Worm (Caenorhabditis elegans) whole organism, L4 larva: ENCODE measurements around the gene xbx-6.

ENCODE experiments used
- F26F4.8 ChIP-seq: fragments of 200-800 bp; sonication (Bioruptor generic); conservative IDR thresholded peaks from 2 replicates; pipeline ENCODE4 v1.3.6; 2022; ENCODE audit warnings: missing genetic modification characterization, missing compliant biosample characterization
- T26A8.4 ChIP-seq: fragments of 200-800 bp; sonication (Bioruptor generic); IDR thresholded peaks from 2 replicates; pipeline ENCODE4 v1.3.6; 2022; ENCODE audit warnings: missing genetic modification characterization, missing compliant biosample characterization
- Y5F2A.4 ChIP-seq: fragments of 200-800 bp; sonication (Bioruptor generic); optimal IDR thresholded peaks from 2 replicates; lab custom pipeline; 2018; ENCODE audit warnings: mild to moderate bottlenecking, missing genetic modification characterization, missing compliant biosample characterization
- ZK546.5 ChIP-seq, 2 experiments: sonication (generic microtip); optimal IDR thresholded peaks; 2 replicates each; lab custom pipeline; 2017; ENCODE audit warnings: missing biosample characterization in 2 of 2, missing genetic modification characterization in 2 of 2
- aha-1 ChIP-seq: fragments of 150-350 bp; peaks from one replicate; lab custom pipeline; 2014; ENCODE audit warnings: missing biosample characterization, missing genetic modification characterization
- ama-1 ChIP-seq: fragments of 150-350 bp; optimal IDR thresholded peaks from 2 replicates; lab custom pipeline; 2014; ENCODE audit warnings: inconsistent platforms, mixed read lengths
- arid-1 ChIP-seq: fragments of 200-800 bp; sonication (Bioruptor generic); conservative IDR thresholded peaks from 2 replicates; pipeline ENCODE4 v1.3.6; 2022; ENCODE audit warnings: missing genetic modification reagents, missing genetic modification characterization, missing compliant biosample characterization
- ceh-32 ChIP-seq: sonication (generic microtip); optimal IDR thresholded peaks from 2 replicates; lab custom pipeline; 2016; ENCODE audit warnings: mild to moderate bottlenecking, missing genetic modification characterization, missing compliant biosample characterization; ENCODE audit not compliant: poor library complexity
- ceh-82 ChIP-seq: sonication (generic microtip); optimal IDR thresholded peaks from 2 replicates; lab custom pipeline; 2017; ENCODE audit warnings: missing biosample characterization, missing genetic modification characterization
- ces-1 ChIP-seq: fragments of 150-350 bp; sonication (generic microtip); optimal IDR thresholded peaks from 4 replicates; lab custom pipeline; 2014; ENCODE audit warnings: missing biosample characterization, missing genetic modification reagents, missing genetic modification characterization
- daf-12 ChIP-seq: fragments of 150-350 bp; optimal IDR thresholded peaks from 2 replicates; lab custom pipeline; 2014; ENCODE audit warnings: missing biosample characterization, missing genetic modification reagents, missing genetic modification characterization
- daf-16 ChIP-seq, 3 experiments: sonication (generic microtip); optimal IDR thresholded peaks; 2 replicates each; lab custom pipeline; 2016 to 2017; ENCODE audit warnings: missing genetic modification characterization in 3 of 3, missing genetic modification reagents in 3 of 3, mild to moderate bottlenecking in 2 of 3, missing compliant biosample characterization in 2 of 3, missing biosample characterization in 1 of 3, moderate library complexity in 1 of 3
- daf-19 ChIP-seq: fragments of 200-800 bp; sonication (Bioruptor generic); conservative IDR thresholded peaks from 2 replicates; pipeline ENCODE4 v1.3.6; 2022; ENCODE audit warnings: missing genetic modification characterization, missing compliant biosample characterization
- dmd-6 ChIP-seq: fragments of 200-800 bp; sonication (Bioruptor generic); IDR thresholded peaks from 2 replicates; pipeline ENCODE4 v1.3.6; 2022; ENCODE audit warnings: missing genetic modification reagents, missing genetic modification characterization, missing compliant biosample characterization
- dmd-8 ChIP-seq: fragments of 200-800 bp; sonication (Bioruptor generic); IDR thresholded peaks from 2 replicates; pipeline ENCODE4 v1.3.6; 2022; ENCODE audit warnings: missing genetic modification characterization, missing compliant biosample characterization
- egl-43 ChIP-seq: fragments of 200-800 bp; sonication (Bioruptor generic); IDR thresholded peaks from 2 replicates; pipeline ENCODE4 v1.3.6; 2022; ENCODE audit warnings: missing genetic modification reagents, missing genetic modification characterization, missing compliant biosample characterization
- gei-8 ChIP-seq: fragments of 200-800 bp; sonication (Bioruptor generic); optimal IDR thresholded peaks from 2 replicates; lab custom pipeline; 2018; ENCODE audit warnings: mild to moderate bottlenecking, missing genetic modification characterization, missing compliant biosample characterization
- hlh-11 ChIP-seq: fragments of 200-800 bp; sonication (Bioruptor generic); optimal IDR thresholded peaks from 2 replicates; lab custom pipeline; 2018; ENCODE audit warnings: mild to moderate bottlenecking, missing genetic modification characterization, missing compliant biosample characterization
- jun-1 ChIP-seq: fragments of 150-350 bp; optimal IDR thresholded peaks from 2 replicates; lab custom pipeline; 2014; ENCODE audit warnings: missing biosample characterization, missing genetic modification reagents, missing genetic modification characterization
- lim-7 ChIP-seq: fragments of 200-800 bp; sonication (Bioruptor generic); IDR thresholded peaks from 2 replicates; pipeline ENCODE4 v1.3.6; 2022; ENCODE audit warnings: missing genetic modification characterization, missing compliant biosample characterization
- lin-1 ChIP-seq: fragments of 200-800 bp; sonication (Bioruptor generic); IDR thresholded peaks from 2 replicates; pipeline ENCODE4 v1.3.6; 2022; ENCODE audit warnings: missing genetic modification reagents, missing genetic modification characterization, missing compliant biosample characterization
- lin-29 ChIP-seq: fragments of 200-800 bp; sonication (Bioruptor generic); IDR thresholded peaks from 2 replicates; pipeline ENCODE4 v1.3.6; 2022; ENCODE audit warnings: missing genetic modification reagents, missing genetic modification characterization, missing compliant biosample characterization
- lin-38 ChIP-seq: fragments of 200-800 bp; sonication (Bioruptor generic); IDR thresholded peaks from 2 replicates; pipeline ENCODE4 v1.3.6; 2022; ENCODE audit warnings: missing genetic modification reagents, missing genetic modification characterization, missing compliant biosample characterization
- lin-39 ChIP-seq: fragments of 150-350 bp; optimal IDR thresholded peaks from 2 replicates; lab custom pipeline; 2014; ENCODE audit warnings: missing biosample characterization, missing genetic modification reagents, missing genetic modification characterization
- madf-9 ChIP-seq: fragments of 200-800 bp; sonication (Bioruptor generic); conservative IDR thresholded peaks from 2 replicates; pipeline ENCODE4 v1.3.6; 2022; ENCODE audit warnings: missing genetic modification reagents, missing genetic modification characterization, missing compliant biosample characterization
- mdt-29 ChIP-seq: fragments of 200-800 bp; sonication (Bioruptor generic); IDR thresholded peaks from 2 replicates; pipeline ENCODE4 v1.3.6; 2022; ENCODE audit warnings: missing genetic modification reagents, missing genetic modification characterization, missing compliant biosample characterization
- mes-2 ChIP-seq: sonication (generic microtip); optimal IDR thresholded peaks from 2 replicates; lab custom pipeline; 2016; ENCODE audit warnings: missing genotype, mild to moderate bottlenecking, missing genetic modification characterization, missing compliant biosample characterization; ENCODE audit not compliant: poor library complexity, severe bottlenecking
- mxl-2 ChIP-seq: fragments of 200-800 bp; sonication (Bioruptor generic); conservative IDR thresholded peaks from 2 replicates; pipeline ENCODE4 v1.3.6; 2022; ENCODE audit warnings: missing genetic modification reagents, missing genetic modification characterization, missing compliant biosample characterization
- mxl-3 ChIP-seq: fragments of 200-800 bp; sonication (Bioruptor generic); optimal IDR thresholded peaks from 2 replicates; lab custom pipeline; 2018; ENCODE audit warnings: mild to moderate bottlenecking, missing genetic modification characterization, missing compliant biosample characterization
- nhr-102 ChIP-seq: sonication (generic microtip); optimal IDR thresholded peaks from 2 replicates; lab custom pipeline; 2016; ENCODE audit warnings: mild to moderate bottlenecking, missing genetic modification characterization, moderate library complexity, missing compliant biosample characterization
- nhr-11 ChIP-seq: fragments of 150-350 bp; optimal IDR thresholded peaks from 2 replicates; lab custom pipeline; 2014; ENCODE audit warnings: missing biosample characterization, missing genetic modification characterization
- nhr-25 ChIP-seq: sonication (generic microtip); optimal IDR thresholded peaks from 2 replicates; lab custom pipeline; 2017; ENCODE audit warnings: missing genetic modification characterization, mild to moderate bottlenecking, missing compliant biosample characterization, antibody characterized with exemption, moderate library complexity, borderline replicate concordance; ENCODE audit not compliant: insufficient read depth
- nhr-48 ChIP-seq: sonication (generic microtip); optimal IDR thresholded peaks from 2 replicates; lab custom pipeline; 2016; ENCODE audit warnings: mild to moderate bottlenecking, missing genetic modification characterization, missing compliant biosample characterization
- nhr-6 ChIP-seq: fragments of 150-350 bp; optimal IDR thresholded peaks from 2 replicates; lab custom pipeline; 2014; ENCODE audit warnings: missing biosample characterization, missing genetic modification characterization
- nhr-76 ChIP-seq: fragments of 150-350 bp; optimal IDR thresholded peaks from 2 replicates; lab custom pipeline; 2014; ENCODE audit warnings: missing biosample characterization, missing genetic modification characterization
- pha-4 ChIP-seq, 2 experiments: fragments of 150-350 bp in 1 of 2; fragments of 200-800 bp in 1 of 2; sonication (Bioruptor generic) in 1 of 2; IDR thresholded peaks in 1 of 2; optimal IDR thresholded peaks in 1 of 2; 2 replicates each; pipeline versions ENCODE4 v1.3.6 to Lab custom; 2014 to 2022; ENCODE audit warnings: missing genetic modification characterization in 2 of 2, missing genetic modification reagents in 2 of 2, missing biosample characterization in 1 of 2, missing compliant biosample characterization in 1 of 2
- rbr-2 ChIP-seq: sonication (generic microtip); optimal IDR thresholded peaks from 2 replicates; lab custom pipeline; 2016; ENCODE audit warnings: missing genotype, missing genetic modification characterization, missing compliant biosample characterization
- snpc-4 ChIP-seq: fragments of 150-350 bp; optimal IDR thresholded peaks from 2 replicates; lab custom pipeline; 2014; ENCODE audit warnings: missing biosample characterization, missing genetic modification characterization
- unc-130 ChIP-seq: sonication (generic microtip); optimal IDR thresholded peaks from 2 replicates; lab custom pipeline; 2016; ENCODE audit warnings: missing genetic modification reagents, missing genetic modification characterization, missing compliant biosample characterization
- vab-7 ChIP-seq: fragments of 200-800 bp; sonication (Bioruptor generic); IDR thresholded peaks from 2 replicates; pipeline ENCODE4 v1.3.6; 2022; ENCODE audit warnings: missing genetic modification reagents, missing genetic modification characterization, missing compliant biosample characterization
- zag-1 ChIP-seq: fragments of 150-350 bp; optimal IDR thresholded peaks from 2 replicates; lab custom pipeline; 2014; ENCODE audit warnings: missing biosample characterization, missing genetic modification characterization
- zfp-2 ChIP-seq: sonication (generic microtip); optimal IDR thresholded peaks from 2 replicates; lab custom pipeline; 2016; ENCODE audit warnings: mild to moderate bottlenecking, missing genetic modification characterization, missing compliant biosample characterization
- zfp-3 ChIP-seq: fragments of 200-800 bp; sonication (Bioruptor generic); conservative IDR thresholded peaks from 2 replicates; pipeline ENCODE4 v1.3.6; 2022; ENCODE audit warnings: missing genetic modification reagents, missing genetic modification characterization, missing compliant biosample characterization
- zip-2 ChIP-seq: fragments of 150-350 bp; optimal IDR thresholded peaks from 2 replicates; lab custom pipeline; 2014; ENCODE audit warnings: missing biosample characterization, missing genetic modification characterization
- ztf-7 ChIP-seq: fragments of 150-350 bp; optimal IDR thresholded peaks from 2 replicates; lab custom pipeline; 2014; ENCODE audit warnings: missing biosample characterization, missing genetic modification characterization

xbx-6 gene

ce11 chrV:9730743-9731706 is 28.2 kb downstream of the xbx-6 start (continued):
- TF ChIP-seq zip-2 (tag; lab: Kevin White, UChicago), result no peak
- peak; percentile 99 for TF ChIP-seq mxl-3 (GFP tag; lab: Kevin White, UChicago)
- no peak for TF ChIP-seq daf-12 (tag; lab: Kevin White, UChicago)
- TF ChIP-seq ceh-82 (tag; lab: Kevin White, UChicago), result no peak
- TF ChIP-seq ztf-7 (tag; lab: Kevin White, UChicago), result peak; percentile 42
- TF ChIP-seq ZK546.5 (tag; optimal IDR thresholded peaks at IDR 0.05; lab: Kevin White, UChicago), result peak in 1 of 2 experiments; percentile 88
- no peak for TF ChIP-seq F26F4.8 (GFP tag; lab: Robert Waterston, UW)
- TF ChIP-seq daf-16 (GFP tag; optimal IDR thresholded peaks at IDR 0.05; lab: Kevin White, UChicago), result peak; percentile 41 to 55
- TF ChIP-seq daf-16 (tag; optimal IDR thresholded peaks at IDR 0.05; lab: Kevin White, UChicago), result peak; percentile 83
- peak; percentile 93 for TF ChIP-seq dmd-6
- peak; percentile 22; the same call in 1 of the 2 replicates for TF ChIP-seq lin-1 (GFP tag; lab: Robert Waterston, UW)
- TF ChIP-seq aha-1 (tag; lab: Kevin White, UChicago), result peak; percentile 100
- peak; percentile 4 for TF ChIP-seq Y5F2A.4 (GFP tag; lab: Kevin White, UChicago)
- TF ChIP-seq arid-1 (GFP tag; lab: Robert Waterston, UW), result no peak
- peak; percentile 78 for TF ChIP-seq nhr-6 (tag; lab: Kevin White, UChicago)
- TF ChIP-seq daf-19 (GFP tag; lab: Robert Waterston, UW), result peak; percentile 61; the same call in 1 of the 2 replicates
- no peak for TF ChIP-seq lin-39
- peak; percentile 97 for TF ChIP-seq rbr-2 (tag; lab: Kevin White, UChicago)
- no peak for TF ChIP-seq snpc-4 (tag; lab: Kevin White, UChicago)
- TF ChIP-seq nhr-76 (tag; lab: Kevin White, UChicago), result peak; percentile 48
- TF ChIP-seq ceh-32 (tag; lab: Kevin White, UChicago), result no peak
- 0 out of 2 replicates have a peak, but pooled peaks have one; percentile 61 for TF ChIP-seq mxl-2
- TF ChIP-seq jun-1 (tag; lab: Kevin White, UChicago), result peak; percentile 78
- TF ChIP-seq ama-1, result peak; percentile 100
- TF ChIP-seq hlh-11 (tag; lab: Kevin White, UChicago), result peak; percentile 100
- TF ChIP-seq lim-7 (GFP tag; lab: Robert Waterston, UW), result peak; percentile 40; the same call in 1 of the 2 replicates
- peak; percentile 30; the same call in 1 of the 2 replicates for TF ChIP-seq mdt-29 (GFP tag; lab: Robert Waterston, UW)
- TF ChIP-seq unc-130, result no peak
- TF ChIP-seq gei-8 (GFP tag; lab: Kevin White, UChicago), result peak; percentile 82

DNA sequence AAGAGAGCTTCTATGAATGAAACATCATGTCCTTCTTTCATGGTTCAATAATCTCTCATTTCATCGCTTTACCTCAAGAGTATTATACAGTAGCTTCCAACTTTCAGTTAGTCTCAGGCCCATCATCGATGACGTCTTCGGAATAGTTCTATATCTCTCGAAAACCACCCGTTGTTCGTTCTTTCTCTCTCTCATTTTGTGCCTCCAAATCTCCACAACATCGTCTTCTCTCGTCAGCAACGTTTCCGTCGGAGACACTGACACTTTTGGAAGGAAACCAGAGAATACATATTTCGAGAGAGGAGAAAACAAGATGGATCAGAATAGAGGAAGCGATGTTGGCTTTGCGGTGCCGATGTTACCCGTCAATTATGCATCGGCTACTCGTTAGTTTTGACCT is 29.0 kb downstream of the xbx-6 start:
- no peak for TF ChIP-seq nhr-25 (tag; lab: Kevin White, UChicago)
- peak; percentile 41 for TF ChIP-seq Y5F2A.4 (GFP tag; lab: Kevin White, UChicago)
- no peak for TF ChIP-seq F26F4.8 (GFP tag; lab: Robert Waterston, UW)
- TF ChIP-seq mes-2 (tag; lab: Kevin White, UChicago), result peak; percentile 47
- TF ChIP-seq madf-9 (GFP tag; lab: Robert Waterston, UW), result no peak
- TF ChIP-seq ces-1 (GFP tag; lab: Kevin White, UChicago), result no peak
- peak; percentile 80 for TF ChIP-seq aha-1 (tag; lab: Kevin White, UChicago)
- TF ChIP-seq pha-4 (GFP tag; IDR thresholded peaks at IDR 0.05; lab: Robert Waterston, UW), result no peak
- TF ChIP-seq pha-4 (tag; optimal IDR thresholded peaks at IDR 0.05; lab: Kevin White, UChicago), result no peak
- no peak for TF ChIP-seq ztf-7 (tag; lab: Kevin White, UChicago)
- TF ChIP-seq egl-43, result peak; percentile 70
- no peak for TF ChIP-seq zfp-2 (tag; lab: Kevin White, UChicago)
- no peak for TF ChIP-seq zag-1 (tag; lab: Kevin White, UChicago)
- TF ChIP-seq nhr-11 (tag; lab: Kevin White, UChicago), result no peak
- no peak for TF ChIP-seq T26A8.4
- TF ChIP-seq unc-130, result no peak
- no peak for TF ChIP-seq zfp-3
- 0 out of 2 replicates have a peak, but pooled peaks have one; percentile 5 for TF ChIP-seq lim-7 (GFP tag; lab: Robert Waterston, UW)
- TF ChIP-seq nhr-48 (tag; lab: Kevin White, UChicago), result no peak
- peak; percentile 43 for TF ChIP-seq ama-1
- no peak for TF ChIP-seq lin-29
- TF ChIP-seq daf-19 (GFP tag; lab: Robert Waterston, UW), result no peak
- no peak for TF ChIP-seq lin-1 (GFP tag; lab: Robert Waterston, UW)
- TF ChIP-seq dmd-8 (GFP tag; lab: Robert Waterston, UW), result peak; percentile 49; the same call in 1 of the 2 replicates
- TF ChIP-seq vab-7 (GFP tag; lab: Robert Waterston, UW), result peak; percentile 66; the same call in 1 of the 2 replicates
- no peak for TF ChIP-seq nhr-102
- TF ChIP-seq lin-39, result no peak
- no peak; the same call in 1 of the 2 replicates for TF ChIP-seq lin-38 (GFP tag; lab: Robert Waterston, UW)
